Fruit fly (Drosophila melanogaster) whole organism, wandering third instar larva: Measurements from ENCODE around the gene CG32568.

Experiments used
- Dfd ChIP-seq: fragments of >200 bp; optimal IDR thresholded peaks from 2 replicates; lab custom pipeline; 2017; ENCODE audit warnings: missing biosample characterization, missing genetic modification characterization
- Mio ChIP-seq: sonication (Bioruptor generic); optimal IDR thresholded peaks from 2 replicates; lab custom pipeline; 2016; ENCODE audit warnings: missing biosample characterization, missing genetic modification characterization
- OdsH ChIP-seq: fragments of 200-800 bp; sonication (Bioruptor generic); optimal IDR thresholded peaks from 2 replicates; lab custom pipeline; 2016; ENCODE audit warnings: missing biosample characterization, mild to moderate bottlenecking, missing genetic modification characterization
- br ChIP-seq: fragments of 200-800 bp; sonication (Bioruptor generic); optimal IDR thresholded peaks from 2 replicates; lab custom pipeline; 2016; ENCODE audit warnings: missing biosample characterization, missing genetic modification characterization
- brk ChIP-seq: fragments of 200-800 bp; sonication (Bioruptor generic); optimal IDR thresholded peaks from 2 replicates; lab custom pipeline; 2016; ENCODE audit warnings: missing biosample characterization, mild to moderate bottlenecking, missing genetic modification characterization
- dmrt93B ChIP-seq: fragments of 200-800 bp; sonication (Bioruptor generic); optimal IDR thresholded peaks from 2 replicates; lab custom pipeline; 2018; ENCODE audit warnings: missing biosample characterization, mild to moderate bottlenecking, missing genetic modification characterization
- h ChIP-seq: fragments of 200-800 bp; sonication (Bioruptor generic); optimal IDR thresholded peaks from 3 replicates; lab custom pipeline; 2016; ENCODE audit warnings: missing biosample characterization, mild to moderate bottlenecking, missing genetic modification characterization
- jim ChIP-seq: fragments of 175-275, 200-325 bp; sonication (Bioruptor generic); optimal IDR thresholded peaks from 2 replicates; lab custom pipeline; 2016; ENCODE audit warnings: missing biosample characterization, mild to moderate bottlenecking, missing genetic modification characterization
- lola ChIP-seq: fragments of >200 bp; optimal IDR thresholded peaks from 2 replicates; lab custom pipeline; 2017; ENCODE audit warnings: missing biosample characterization, missing genetic modification characterization
- psq ChIP-seq: fragments of 200-800 bp; sonication (Bioruptor generic); optimal IDR thresholded peaks from 3 replicates; lab custom pipeline; 2017; ENCODE audit warnings: missing biosample characterization, mild to moderate bottlenecking, missing genetic modification characterization, moderate library complexity

DNA sequence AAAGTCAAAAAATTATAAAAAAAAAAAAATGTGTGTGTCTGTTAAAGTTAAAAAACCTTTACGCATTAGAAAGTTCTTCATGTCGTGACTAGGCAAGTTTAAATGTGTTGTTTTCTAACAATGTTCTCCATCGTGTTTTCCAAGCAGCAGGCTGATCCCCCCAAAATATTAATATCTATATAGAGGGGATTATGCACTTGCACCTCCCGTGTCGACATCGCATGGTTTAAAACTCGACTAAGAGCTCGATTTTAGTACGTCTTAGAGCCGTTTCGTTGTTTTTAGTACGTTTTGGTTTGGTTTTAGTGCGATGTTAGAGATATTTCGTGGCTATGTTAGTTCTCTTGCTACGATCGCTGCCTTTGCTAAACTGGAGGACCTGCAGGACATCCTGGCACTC, 12.4 kb downstream of the CG32568 start:
- no peak for TF ChIP-seq brk (GFP tag; lab: Kevin White, UChicago)
- no peak for TF ChIP-seq Dfd
- TF ChIP-seq br (GFP tag; lab: Kevin White, UChicago) = no peak
- no peak for TF ChIP-seq h (GFP tag; lab: Kevin White, UChicago)
- TF ChIP-seq jim = no peak
- no peak for TF ChIP-seq dmrt93B (GFP tag; lab: Kevin White, UChicago)
- no peak for TF ChIP-seq Mio (GFP tag; lab: Kevin White, UChicago)
- TF ChIP-seq psq (GFP tag; lab: Kevin White, UChicago) = no peak
- TF ChIP-seq lola (GFP tag; lab: Kevin White, UChicago) = no peak
- TF ChIP-seq OdsH (GFP tag; lab: Kevin White, UChicago) = no peak
